Fruit fly (Drosophila melanogaster) whole organism, embryonic: ENCODE measurements around the gene CG43293.
A peak's percentile ranks its signal among the peaks of the same experiment; 100 is the strongest.

Experiments
- Abd-B ChIP-seq: fragments of 200-800 bp; sonication (Bioruptor generic); optimal IDR thresholded peaks from 2 replicates; lab custom pipeline; 2018; ENCODE audit warnings: missing biosample characterization, mild to moderate bottlenecking, missing genetic modification characterization, moderate library complexity
- Bgb ChIP-seq: fragments of 200-800 bp; sonication (Bioruptor generic); IDR thresholded peaks from 2 replicates; pipeline ENCODE4 v1.3.6; 2022; ENCODE audit warnings: missing biosample characterization, missing genetic modification characterization; ENCODE audit not compliant: partially characterized antibody
- Blimp-1 ChIP-seq: fragments of 200-800 bp; sonication (Bioruptor generic); optimal IDR thresholded peaks from 3 replicates; lab custom pipeline; 2018; ENCODE audit warnings: missing biosample characterization, missing genetic modification characterization, mild to moderate bottlenecking, moderate library complexity, missing genetic modification reagents
- CG10321 ChIP-seq: fragments of 200-800 bp; sonication (Bioruptor generic); IDR thresholded peaks from 2 replicates; pipeline ENCODE4 v1.3.6; 2022; ENCODE audit warnings: missing biosample characterization, missing genetic modification characterization
- CG10431 ChIP-seq: fragments of 200-800 bp; sonication (Bioruptor generic); optimal IDR thresholded peaks from 3 replicates; lab custom pipeline; 2018; ENCODE audit warnings: missing biosample characterization, mild to moderate bottlenecking, missing genetic modification characterization
- CG10565 ChIP-seq: fragments of 200-800 bp; sonication (Bioruptor generic); optimal IDR thresholded peaks from 3 replicates; lab custom pipeline; 2016; ENCODE audit warnings: missing biosample characterization, mild to moderate bottlenecking, missing genetic modification characterization
- CG11504 ChIP-seq: fragments of 200-800 bp; sonication (Bioruptor generic); optimal IDR thresholded peaks from 3 replicates; lab custom pipeline; 2019; ENCODE audit warnings: missing biosample characterization, mild to moderate bottlenecking, missing genetic modification characterization, moderate library complexity
- CG11695 ChIP-seq: fragments of 200-800 bp; sonication (Bioruptor generic); IDR thresholded peaks from 3 replicates; pipeline ENCODE4 v1.3.6; 2022; ENCODE audit warnings: missing biosample characterization, missing genetic modification characterization
- CG11696 ChIP-seq: fragments of 200-800 bp; sonication (Bioruptor generic); IDR thresholded peaks from 2 replicates; pipeline ENCODE4 v1.3.6; 2022; ENCODE audit warnings: missing biosample characterization, missing genetic modification characterization
- CG13894 ChIP-seq: fragments of 200-800 bp; sonication (Bioruptor generic); optimal IDR thresholded peaks from 3 replicates; lab custom pipeline; 2018; ENCODE audit warnings: missing biosample characterization, mild to moderate bottlenecking, missing genetic modification characterization, moderate library complexity
- CG15269 ChIP-seq: fragments of 200-800 bp; sonication (Bioruptor generic); optimal IDR thresholded peaks from 2 replicates; lab custom pipeline; 2018; ENCODE audit warnings: missing biosample characterization, mild to moderate bottlenecking, missing genetic modification characterization, moderate library complexity
- CG2712 ChIP-seq: fragments of 200-800 bp; optimal IDR thresholded peaks from 3 replicates; lab custom pipeline; 2019; ENCODE audit warnings: missing biosample characterization, mild to moderate bottlenecking, missing genetic modification characterization, moderate library complexity
- CG31388 ChIP-seq: fragments of 200-800 bp; sonication (Bioruptor generic); optimal IDR thresholded peaks from 2 replicates; lab custom pipeline; 2016; ENCODE audit warnings: missing biosample characterization, missing genetic modification characterization
- CG31441 ChIP-seq: fragments of 200-800 bp; sonication (Bioruptor generic); IDR thresholded peaks from 2 replicates; pipeline ENCODE4 v1.3.6; 2022; ENCODE audit warnings: missing biosample characterization, missing genetic modification characterization
- CG32767 ChIP-seq: fragments of 200-800 bp; sonication (Bioruptor generic); IDR thresholded peaks from 2 replicates; pipeline ENCODE4 v1.3.6; 2022; ENCODE audit warnings: missing biosample characterization, missing genetic modification characterization
- CG4328 ChIP-seq: fragments of 200-800 bp; sonication (Bioruptor generic); optimal IDR thresholded peaks from 3 replicates; lab custom pipeline; 2017; ENCODE audit warnings: missing biosample characterization, missing genetic modification reagents, missing genetic modification characterization
- CG4707 ChIP-seq: fragments of 200-800 bp; sonication (Bioruptor generic); optimal IDR thresholded peaks from 2 replicates; lab custom pipeline; 2018; ENCODE audit warnings: missing biosample characterization, mild to moderate bottlenecking, missing genetic modification characterization, moderate library complexity
- CG4854 ChIP-seq: fragments of 200-800 bp; sonication (Bioruptor generic); optimal IDR thresholded peaks from 2 replicates; lab custom pipeline; 2016; ENCODE audit warnings: missing biosample characterization, missing genetic modification characterization, inconsistent platforms
- CG5180 ChIP-seq: fragments of 200-800 bp; sonication (Bioruptor generic); optimal IDR thresholded peaks from 3 replicates; lab custom pipeline; 2017; ENCODE audit warnings: missing biosample characterization, missing genetic modification characterization, mild to moderate bottlenecking, moderate library complexity, missing genetic modification reagents
- Dek ChIP-seq: fragments of 200-800 bp; sonication (Bioruptor generic); optimal IDR thresholded peaks from 3 replicates; lab custom pipeline; 2019; ENCODE audit warnings: missing biosample characterization, mild to moderate bottlenecking, missing genetic modification characterization, moderate library complexity
- Dip2 ChIP-seq: fragments of 200-800 bp; sonication (Bioruptor generic); IDR thresholded peaks from 2 replicates; pipeline ENCODE4 v1.3.6; 2022; ENCODE audit warnings: missing biosample characterization, missing genetic modification characterization
- Dp ChIP-seq: fragments of 200-800 bp; sonication (Bioruptor generic); optimal IDR thresholded peaks from 2 replicates; lab custom pipeline; 2018; ENCODE audit warnings: missing biosample characterization, mild to moderate bottlenecking, missing genetic modification characterization, moderate library complexity
- Dref ChIP-seq: fragments of 200-800 bp; sonication (Bioruptor generic); IDR thresholded peaks from 2 replicates; pipeline ENCODE4 v1.3.6; 2022; ENCODE audit warnings: missing biosample characterization, missing genetic modification characterization
- Hmx ChIP-seq: fragments of 200-800 bp; sonication (Bioruptor generic); optimal IDR thresholded peaks from 2 replicates; lab custom pipeline; 2016; ENCODE audit warnings: missing biosample characterization, missing genetic modification characterization
- Hr51 ChIP-seq, 2 experiments: fragments of 200-800 bp; sonication (Bioruptor generic); optimal IDR thresholded peaks; 2 replicates in 1 of 2; 3 replicates in 1 of 2; lab custom pipeline; 2016 to 2018; ENCODE audit warnings: missing biosample characterization in 2 of 2, missing genetic modification characterization in 2 of 2, mild to moderate bottlenecking in 1 of 2, moderate library complexity in 1 of 2
- Lpt ChIP-seq: fragments of >200 bp; optimal IDR thresholded peaks from 2 replicates; lab custom pipeline; 2018; ENCODE audit warnings: missing biosample characterization, missing genetic modification characterization
- Neu2 ChIP-seq: fragments of 200-800 bp; sonication (Bioruptor generic); optimal IDR thresholded peaks from 3 replicates; lab custom pipeline; 2016; ENCODE audit warnings: missing biosample characterization, missing genetic modification characterization, borderline replicate concordance
- Nf-YC ChIP-seq: fragments of 200-800 bp; optimal IDR thresholded peaks from 3 replicates; lab custom pipeline; 2019; ENCODE audit warnings: missing biosample characterization, mild to moderate bottlenecking, missing genetic modification characterization, moderate library complexity
- Oli ChIP-seq: fragments of 200-800 bp; sonication (Bioruptor generic); optimal IDR thresholded peaks from 2 replicates; lab custom pipeline; 2018; ENCODE audit warnings: missing biosample characterization, mild to moderate bottlenecking, missing genetic modification characterization, moderate library complexity
- Ptx1 ChIP-seq: fragments of 200-800 bp; sonication (Bioruptor generic); IDR thresholded peaks from 2 replicates; pipeline ENCODE4 v1.3.6; 2022; ENCODE audit warnings: missing biosample characterization, missing genetic modification characterization
- Scr ChIP-seq: fragments of 200-800 bp; sonication (Bioruptor generic); IDR thresholded peaks from 2 replicates; pipeline ENCODE4 v1.3.6; 2022; ENCODE audit warnings: missing biosample characterization, missing genetic modification characterization; ENCODE audit not compliant: partially characterized antibody
- abd-A ChIP-seq: fragments of 200-800 bp; sonication (Bioruptor generic); optimal IDR thresholded peaks from 3 replicates; lab custom pipeline; 2019; ENCODE audit warnings: missing biosample characterization, mild to moderate bottlenecking, missing genetic modification characterization, moderate library complexity
- ato ChIP-seq: fragments of 200-800 bp; sonication (Bioruptor generic); IDR thresholded peaks from 2 replicates; pipeline ENCODE4 v1.3.6; 2022; ENCODE audit warnings: missing biosample characterization, missing genetic modification characterization; ENCODE audit not compliant: partially characterized antibody
- chinmo ChIP-seq: fragments of 200-800 bp; sonication (Bioruptor generic); IDR thresholded peaks from 4 replicates; pipeline ENCODE4 v1.3.6; 2022; ENCODE audit warnings: missing biosample characterization, missing genetic modification characterization; ENCODE audit not compliant: partially characterized antibody
- dpn ChIP-seq, 2 experiments: fragments of 200-800 bp; sonication (Bioruptor generic); optimal IDR thresholded peaks; 3 replicates each; lab custom pipeline; 2016; ENCODE audit warnings: missing biosample characterization in 2 of 2, missing genetic modification characterization in 2 of 2
- gce ChIP-seq: fragments of 200-800 bp; sonication (Bioruptor generic); IDR thresholded peaks from 3 replicates; pipeline ENCODE4 v1.3.6; 2022; ENCODE audit warnings: missing biosample characterization, missing genetic modification characterization
- h ChIP-seq: fragments of >200 bp; optimal IDR thresholded peaks from 2 replicates; lab custom pipeline; 2017
- ham ChIP-seq: fragments of 200-800 bp; sonication (Bioruptor generic); IDR thresholded peaks from 2 replicates; pipeline ENCODE4 v1.3.6; 2022; ENCODE audit warnings: missing biosample characterization, missing genetic modification characterization
- ind ChIP-seq: fragments of 200-800 bp; sonication (Bioruptor generic); optimal IDR thresholded peaks from 3 replicates; lab custom pipeline; 2016; ENCODE audit warnings: missing biosample characterization, missing genetic modification characterization
- lab ChIP-seq: fragments of 200-800 bp; sonication (Bioruptor generic); optimal IDR thresholded peaks from 3 replicates; lab custom pipeline; 2017; ENCODE audit warnings: missing biosample characterization, missing genetic modification characterization, mild to moderate bottlenecking, moderate library complexity, missing genetic modification reagents
- maf-S ChIP-seq: fragments of 200-800 bp; sonication (Bioruptor generic); optimal IDR thresholded peaks from 2 replicates; lab custom pipeline; 2016; ENCODE audit warnings: missing biosample characterization, missing genetic modification characterization
- odd ChIP-seq: fragments of 200-800 bp; sonication (Bioruptor generic); optimal IDR thresholded peaks from 2 replicates; lab custom pipeline; 2017; ENCODE audit warnings: missing biosample characterization, mild to moderate bottlenecking, missing genetic modification characterization
- row ChIP-seq: fragments of 200-800 bp; sonication (Bioruptor generic); IDR thresholded peaks from 3 replicates; pipeline ENCODE4 v1.3.6; 2022; ENCODE audit warnings: missing biosample characterization, missing genetic modification characterization
- scrt ChIP-seq: fragments of 200-800 bp; sonication (Bioruptor generic); optimal IDR thresholded peaks from 2 replicates; lab custom pipeline; 2018; ENCODE audit warnings: missing biosample characterization, mild to moderate bottlenecking, missing genetic modification characterization, moderate library complexity
- sens ChIP-seq: fragments of 200-800 bp; sonication (Bioruptor generic); peaks from one replicate; lab custom pipeline; 2016; ENCODE audit warnings: missing biosample characterization, missing genetic modification characterization
- shn ChIP-seq: fragments of 200-800 bp; sonication (Bioruptor generic); optimal IDR thresholded peaks from 3 replicates; lab custom pipeline; 2016; ENCODE audit warnings: missing biosample characterization, missing genetic modification characterization
- twi ChIP-seq: fragments of 200-800 bp; optimal IDR thresholded peaks from 2 replicates; lab custom pipeline; 2019; ENCODE audit warnings: missing biosample characterization, mild to moderate bottlenecking, missing genetic modification characterization, moderate library complexity
- unpg ChIP-seq: fragments of 200-800 bp; sonication (Bioruptor generic); optimal IDR thresholded peaks from 3 replicates; lab custom pipeline; 2018; ENCODE audit warnings: missing biosample characterization, mild to moderate bottlenecking, missing genetic modification characterization, moderate library complexity
- zf30C ChIP-seq: fragments of 200-800 bp; sonication (Bioruptor generic); optimal IDR thresholded peaks from 3 replicates; lab custom pipeline; 2018; ENCODE audit warnings: missing biosample characterization, mild to moderate bottlenecking, missing genetic modification characterization

Gene CG43293

DNA sequence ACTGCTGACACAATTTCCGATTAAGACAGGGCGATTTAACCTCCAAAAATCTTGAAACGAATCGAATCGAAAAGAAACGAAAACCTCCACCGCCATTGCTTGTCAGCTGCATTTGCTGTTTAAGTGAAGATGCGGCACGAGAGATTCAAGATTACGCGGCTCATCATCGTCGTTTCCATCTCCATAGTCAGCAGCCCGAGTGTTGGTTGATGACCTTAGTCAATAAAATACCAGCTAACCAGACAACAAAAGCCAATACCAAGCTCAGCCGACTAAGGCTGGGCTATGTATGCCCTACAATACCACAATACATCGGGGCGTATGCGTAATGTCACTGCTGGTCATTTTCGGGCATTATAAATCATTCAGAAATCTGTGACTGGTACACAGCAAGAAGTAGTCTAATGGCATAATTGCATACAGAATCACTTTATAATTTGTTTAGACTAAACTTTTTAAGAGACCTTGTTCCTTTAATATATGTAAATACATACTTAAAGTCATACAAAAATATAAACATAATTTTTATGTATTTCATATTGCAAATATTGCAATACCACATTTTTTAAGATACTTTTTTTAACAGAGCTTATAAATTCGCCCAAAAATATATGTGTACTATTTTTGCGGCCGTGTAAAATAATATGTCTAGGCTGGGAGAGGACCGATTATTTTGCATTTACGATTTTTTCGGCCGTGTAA, 44.1 kb upstream of the CG43293 start (continued):
- TF ChIP-seq Hr51 (GFP tag; optimal IDR thresholded peaks at IDR 0.05; lab: Kevin White, UChicago) (peak in 1 of 2 experiments; percentile 47), dpn (GFP tag; optimal IDR thresholded peaks at IDR 0.05; lab: Kevin White, UChicago) (no peak), shn (GFP tag; lab: Kevin White, UChicago) (no peak), row (GFP tag; lab: Robert Waterston, UW) (0 out of 3 replicates have a peak, but pooled peaks have one; percentile 22), Lpt (GFP tag; lab: Kevin White, UChicago) (no peak), Oli (tag; lab: Kevin White, UChicago) (peak; percentile 33), gce (no peak), Scr (GFP tag; lab: Robert Waterston, UW) (no peak), CG10565 (GFP tag; lab: Kevin White, UChicago) (no peak), CG11695 (GFP tag; lab: Robert Waterston, UW) (0 out of 3 replicates have a peak, but pooled peaks have one; percentile 17), unpg (GFP tag; lab: Kevin White, UChicago) (peak; percentile 0), Bgb (GFP tag; lab: Robert Waterston, UW) (no peak), CG10431 (GFP tag; lab: Kevin White, UChicago) (no peak), ham (GFP tag; lab: Robert Waterston, UW) (no peak), Nf-YC (tag; lab: Kevin White, UChicago) (no peak), CG4707 (no peak), Ptx1 (GFP tag; lab: Robert Waterston, UW) (peak; percentile 26; the same call in 1 of the 2 replicates), CG10321 (no peak), chinmo (GFP tag; lab: Robert Waterston, UW) (peak; percentile 82; the same call in 2 of the 4 replicates), CG11696 (GFP tag; lab: Robert Waterston, UW) (no peak), h (no peak), CG15269 (no peak), CG31388 (GFP tag; lab: Kevin White, UChicago) (no peak), Dip2 (GFP tag; lab: Robert Waterston, UW) (no peak), CG11504 (peak; percentile 27), twi (tag; lab: Kevin White, UChicago) (no peak), zf30C (GFP tag; lab: Kevin White, UChicago) (no peak), Dref (GFP tag; lab: Robert Waterston, UW) (no peak)
- TF ChIP-seq, all 482 proteins: peak for 28

dm6 chr3L:6141538-6141937, 43.5 kb upstream of the CG43293 start:
- TF ChIP-seq lab (GFP tag; lab: Kevin White, UChicago) (no peak), Abd-B (GFP tag; lab: Kevin White, UChicago) (no peak), Hmx (no peak), chinmo (GFP tag; lab: Robert Waterston, UW) (peak; percentile 90), Blimp-1 (GFP tag; lab: Kevin White, UChicago) (peak; percentile 17), CG31441 (GFP tag; lab: Robert Waterston, UW) (no peak), Neu2 (GFP tag; lab: Kevin White, UChicago) (no peak), CG13894 (tag; lab: Kevin White, UChicago) (peak; percentile 78), Dp (GFP tag; lab: Kevin White, UChicago) (no peak), Dek (tag; lab: Kevin White, UChicago) (no peak), CG2712 (tag; lab: Kevin White, UChicago) (no peak), CG4854 (GFP tag; lab: Kevin White, UChicago) (no peak), sens (GFP tag; lab: Kevin White, UChicago) (peak; percentile 28), CG5180 (GFP tag; lab: Kevin White, UChicago) (no peak), scrt (GFP tag; lab: Kevin White, UChicago) (no peak), CG4328 (GFP tag; lab: Kevin White, UChicago) (no peak), ato (no peak), odd (GFP tag; lab: Kevin White, UChicago) (no peak), ind (GFP tag; lab: Kevin White, UChicago) (no peak), abd-A (peak; percentile 81), maf-S (GFP tag; lab: Kevin White, UChicago) (no peak), CG32767 (no peak)
